Fruit fly (Drosophila melanogaster): ENCODE measurements around the gene Tmf.

The Tmf gene

DNA sequence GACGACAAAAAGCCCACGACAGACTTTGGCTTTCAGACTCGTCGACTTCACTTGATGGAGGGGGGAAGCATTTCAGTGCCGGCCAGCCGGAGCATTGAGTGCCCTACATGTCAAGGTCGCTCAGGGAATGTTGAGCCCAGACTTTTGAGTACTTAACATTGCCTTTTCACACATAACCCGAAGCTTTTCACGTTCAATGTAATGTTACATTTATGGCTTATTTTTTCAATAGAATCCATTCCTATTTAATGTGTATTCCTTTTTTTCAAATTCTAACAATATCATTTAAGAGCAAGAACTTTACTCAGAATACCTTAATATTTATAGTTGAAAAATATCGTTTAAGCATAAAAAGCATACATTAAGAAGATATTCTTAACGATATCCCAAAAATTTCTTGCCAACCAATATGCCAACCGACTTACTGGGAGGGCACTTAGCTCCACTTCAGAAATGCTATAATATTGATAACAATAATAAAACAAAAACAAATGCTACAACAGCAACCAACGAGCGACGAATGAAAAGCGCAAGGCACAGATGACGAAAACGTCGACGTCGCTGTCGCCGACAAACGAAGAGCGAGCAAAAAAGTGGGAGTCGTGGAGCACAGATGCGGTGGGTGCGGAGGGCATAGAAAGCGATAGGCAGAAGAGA lies 15.7 kb downstream of the Tmf start (continued):
- peak; percentile 79 for TF ChIP-seq CG9932 (GFP tag; IDR thresholded peaks at IDR 0.05)
- no peak for TF ChIP-seq CG43689 (GFP tag; IDR thresholded peaks at IDR 0.05)
- peak; percentile 71 for TF ChIP-seq Blimp-1 (GFP tag; optimal IDR thresholded peaks at IDR 0.05)
- no peak for TF ChIP-seq CG2202 (tag; optimal IDR thresholded peaks at IDR 0.05)
- peak; percentile 69 for TF ChIP-seq ssp (GFP tag; IDR thresholded peaks at IDR 0.05)
- TF ChIP-seq Atf3 (GFP tag; optimal IDR thresholded peaks at IDR 0.05), result no peak
- TF ChIP-seq chif (GFP tag; optimal IDR thresholded peaks at IDR 0.05), result peak in 1 of 2 experiments; percentile 42
- peak; percentile 80 for TF ChIP-seq Max (GFP tag; optimal IDR thresholded peaks at IDR 0.05)
- no peak for TF ChIP-seq gt (GFP tag; IDR thresholded peaks at IDR 0.05)
- peak; percentile 64 for TF ChIP-seq CG8089 (GFP tag; optimal IDR thresholded peaks at IDR 0.05)
- peak; percentile 7 for TF ChIP-seq Neu2 (GFP tag; optimal IDR thresholded peaks at IDR 0.05; ENCODE audit: borderline replicate concordance)
- 0 out of 2 replicates have a peak, but pooled peaks have one; percentile 30 for TF ChIP-seq CG17612 (GFP tag; IDR thresholded peaks at IDR 0.05)
- TF ChIP-seq CG30020 (tag; optimal IDR thresholded peaks at IDR 0.05), result peak; percentile 56
- no peak for TF ChIP-seq CG31365 (tag; optimal IDR thresholded peaks at IDR 0.05)
- no peak for TF ChIP-seq CG9817 (tag; optimal IDR thresholded peaks at IDR 0.05)
- peak; percentile 70 for TF ChIP-seq CG6654 (GFP tag; optimal IDR thresholded peaks at IDR 0.05)
- TF ChIP-seq CG1647 (GFP tag; optimal IDR thresholded peaks at IDR 0.05), result peak; percentile 69
- no peak for TF ChIP-seq HmgZ (tag; optimal IDR thresholded peaks at IDR 0.05)
- peak; percentile 84 for TF ChIP-seq lmd (GFP tag; IDR thresholded peaks at IDR 0.05)
- TF ChIP-seq CG7745 (tag; optimal IDR thresholded peaks at IDR 0.05), result no peak
- no peak for TF ChIP-seq CG15479 (GFP tag; optimal IDR thresholded peaks at IDR 0.05)
- TF ChIP-seq wek (GFP tag; optimal IDR thresholded peaks at IDR 0.05), result no peak
- no peak for TF ChIP-seq ab (GFP tag; optimal IDR thresholded peaks at IDR 0.05)
- peak; percentile 39; the same call in 1 of the 2 replicates for TF ChIP-seq onecut (GFP tag; IDR thresholded peaks at IDR 0.05)
- no peak for TF ChIP-seq CG7963 (GFP tag; IDR thresholded peaks at IDR 0.05; ENCODE audit: partially characterized antibody)
- no peak for TF ChIP-seq ken (GFP tag; IDR thresholded peaks at IDR 0.05)
- peak; percentile 82 for TF ChIP-seq CG18476 (GFP tag; optimal IDR thresholded peaks at IDR 0.05)
- TF ChIP-seq abd-A (tag; optimal IDR thresholded peaks at IDR 0.05), result peak; percentile 52
- TF ChIP-seq Lpt (GFP tag; optimal IDR thresholded peaks at IDR 0.05), result no peak
- peak; percentile 64 for TF ChIP-seq CG33213 (GFP tag; optimal IDR thresholded peaks at IDR 0.05)
- TF ChIP-seq HHEX (GFP tag; optimal IDR thresholded peaks at IDR 0.05), result peak; percentile 81
- TF ChIP-seq CG13123 (GFP tag; optimal IDR thresholded peaks at IDR 0.05), result no peak
- peak; percentile 72 to 88 for TF ChIP-seq Pdp1 (GFP tag; optimal IDR thresholded peaks at IDR 0.05)
- TF ChIP-seq gcm2 (GFP tag; optimal IDR thresholded peaks at IDR 0.05), result no peak
- TF ChIP-seq scrt (GFP tag; optimal IDR thresholded peaks at IDR 0.05), result peak; percentile 76
- no peak for TF ChIP-seq MESR4 (GFP tag; optimal IDR thresholded peaks at IDR 0.05)
- peak; percentile 27 for TF ChIP-seq sd (tag; optimal IDR thresholded peaks at IDR 0.05)
- TF ChIP-seq CG11696 (GFP tag; IDR thresholded peaks at IDR 0.05), result no peak
- peak; percentile 93 for TF ChIP-seq Sox100B (GFP tag; optimal IDR thresholded peaks at IDR 0.05)
- no peak for TF ChIP-seq CG2116 (GFP tag; optimal IDR thresholded peaks at IDR 0.05)
- peak; percentile 82 for TF ChIP-seq Asciz (GFP tag; optimal IDR thresholded peaks at IDR 0.05)
- no peak for TF ChIP-seq Chrac-16 (GFP tag; optimal IDR thresholded peaks at IDR 0.05)
- no peak for TF ChIP-seq CG3163 (GFP tag; optimal IDR thresholded peaks at IDR 0.05)
- no peak for TF ChIP-seq pb (GFP tag; optimal IDR thresholded peaks at IDR 0.05)
- peak; percentile 63 for TF ChIP-seq nmo (GFP tag; optimal IDR thresholded peaks at IDR 0.05)
- peak; percentile 20; the same call in 1 of the 3 replicates for TF ChIP-seq CG11560 (tag; IDR thresholded peaks at IDR 0.05)
- TF ChIP-seq CG10267 (tag; optimal IDR thresholded peaks at IDR 0.05), result peak; percentile 74
- no peak for TF ChIP-seq hth (optimal IDR thresholded peaks at IDR 0.05)
- TF ChIP-seq CG3847 (GFP tag; IDR thresholded peaks at IDR 0.05), result peak; percentile 54
- TF ChIP-seq CG31441 (GFP tag; IDR thresholded peaks at IDR 0.05), result peak; percentile 90

Measured in whole organism, embryonic.